Worm (Caenorhabditis elegans): ENCODE data around the gene aff-1.
A peak's percentile ranks its signal among the peaks of the same experiment; 100 is the strongest.

The aff-1 gene

DNA sequence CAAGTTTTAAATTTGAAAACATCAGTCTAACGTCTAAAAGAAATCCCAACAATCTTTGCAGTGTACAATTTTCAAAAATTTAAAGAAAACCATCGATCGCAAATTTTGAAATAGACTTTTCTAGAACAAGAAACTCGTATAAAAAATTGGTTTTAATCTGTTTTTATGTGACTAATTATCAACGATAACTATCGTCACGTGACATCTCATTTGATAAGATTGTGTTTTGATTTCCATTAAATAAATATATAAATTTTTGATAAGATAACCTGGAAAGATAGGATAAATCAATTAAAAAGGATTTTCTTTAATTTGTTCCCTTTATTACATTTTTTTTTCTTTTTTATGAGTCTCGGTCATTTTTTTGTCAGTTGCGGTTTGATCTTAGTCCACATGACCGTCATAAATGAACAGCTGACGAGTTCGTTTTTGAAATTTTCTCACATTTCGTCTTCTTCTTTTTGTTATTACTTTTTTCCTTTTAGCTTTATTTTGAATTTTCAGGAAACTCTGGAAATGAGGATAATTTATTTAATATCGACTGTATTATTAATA lies 46.1 kb upstream of the aff-1 start, which contains the start of gene asm-1 (continued):
- TF ChIP-seq unc-130 (tag; optimal IDR thresholded peaks at IDR 0.05) (no peak), lin-14 (GFP tag; optimal IDR thresholded peaks at IDR 0.05) (peak; percentile 8), ceh-90 (tag; optimal IDR thresholded peaks at IDR 0.05) (no peak), fkh-8 (tag; optimal IDR thresholded peaks at IDR 0.05) (no peak), nhr-20 (tag; optimal IDR thresholded peaks at IDR 0.05) (peak; percentile 34)

DNA sequence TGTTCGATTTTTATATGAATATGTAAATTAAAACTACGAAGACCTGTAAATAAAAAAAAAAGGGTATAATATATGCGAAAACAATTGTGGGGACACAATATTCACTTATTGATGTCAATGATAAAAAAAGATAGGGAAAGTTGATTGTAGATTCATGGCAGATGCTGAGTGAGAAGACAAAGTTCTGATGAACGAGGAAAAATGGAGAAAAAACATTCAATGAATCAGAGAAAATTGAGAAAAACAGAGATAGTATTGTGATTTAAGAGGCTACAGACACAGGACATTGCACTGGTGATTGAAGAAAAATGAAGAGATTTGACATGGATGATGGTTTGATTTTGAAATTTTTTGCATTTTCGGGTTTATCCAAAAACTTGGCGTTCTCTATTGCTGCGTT lies 45.1 kb upstream of the aff-1 start:
- TF ChIP-seq ceh-8 (GFP tag; optimal IDR thresholded peaks at IDR 0.05): no peak
- TF ChIP-seq fkh-8 (tag; optimal IDR thresholded peaks at IDR 0.05): no peak
- TF ChIP-seq skn-1 (tag; optimal IDR thresholded peaks at IDR 0.05): no peak
- TF ChIP-seq sox-4 (tag; optimal IDR thresholded peaks at IDR 0.05): no peak
- TF ChIP-seq fos-1 (tag; optimal IDR thresholded peaks at IDR 0.05): no peak
- TF ChIP-seq C04F5.9 (tag; optimal IDR thresholded peaks at IDR 0.05): no peak
- TF ChIP-seq C34B4.2 (tag; optimal IDR thresholded peaks at IDR 0.05): no peak
- TF ChIP-seq isw-1 (GFP tag; IDR thresholded peaks at IDR 0.05): no peak
- TF ChIP-seq elt-3 (tag; optimal IDR thresholded peaks at IDR 0.05): peak in 2 of 6 experiments; percentile 3 to 49
- no peak for TF ChIP-seq tlp-1 (tag; optimal IDR thresholded peaks at IDR 0.05)
- TF ChIP-seq egl-27 (tag; optimal IDR thresholded peaks at IDR 0.05): no peak
- TF ChIP-seq ceh-90 (tag; optimal IDR thresholded peaks at IDR 0.05): no peak
- TF ChIP-seq hpl-2 (GFP tag; optimal IDR thresholded peaks at IDR 0.05): no peak
- no peak for TF ChIP-seq elt-2 (tag; optimal IDR thresholded peaks at IDR 0.05)
- no peak for TF ChIP-seq egl-13 (tag; optimal IDR thresholded peaks at IDR 0.05)
- TF ChIP-seq lin-35 (GFP tag; optimal IDR thresholded peaks at IDR 0.05): no peak
- no peak for TF ChIP-seq ceh-82 (tag; optimal IDR thresholded peaks at IDR 0.05)
- TF ChIP-seq ets-5 (GFP tag; IDR thresholded peaks at IDR 0.05): no peak
- peak; percentile 7 for TF ChIP-seq rnt-1 (tag; optimal IDR thresholded peaks at IDR 0.05)
- no peak for TF ChIP-seq nhr-20 (tag; optimal IDR thresholded peaks at IDR 0.05)
- no peak for TF ChIP-seq ama-1 (optimal IDR thresholded peaks at IDR 0.05)
- TF ChIP-seq sptf-1 (tag; optimal IDR thresholded peaks at IDR 0.05): no peak
- TF ChIP-seq nhr-47 (tag; optimal IDR thresholded peaks at IDR 0.05): no peak
- TF ChIP-seq nhr-12 (tag; optimal IDR thresholded peaks at IDR 0.05): no peak
- TF ChIP-seq mdl-1 (tag; optimal IDR thresholded peaks at IDR 0.05): no peak
- peak; percentile 83 for TF ChIP-seq blmp-1 (tag; optimal IDR thresholded peaks at IDR 0.05)
- TF ChIP-seq dpl-1 (GFP tag; optimal IDR thresholded peaks at IDR 0.05): peak in 2 of 3 experiments; percentile 5 to 21
- no peak for TF ChIP-seq snpc-4 (tag; optimal IDR thresholded peaks at IDR 0.05)
- no peak for TF ChIP-seq F16B12.6 (tag; optimal IDR thresholded peaks at IDR 0.05)
- TF ChIP-seq swsn-7 (tag; optimal IDR thresholded peaks at IDR 0.05): no peak
- TF ChIP-seq zip-4 (GFP tag; optimal IDR thresholded peaks at IDR 0.05): no peak
- no peak for TF ChIP-seq nhr-19 (GFP tag; conservative IDR thresholded peaks at IDR 0.05)
- no peak for TF ChIP-seq C16A3.4 (tag; optimal IDR thresholded peaks at IDR 0.05)
- peak; percentile 37 for TF ChIP-seq nhr-85 (tag)
- no peak for TF ChIP-seq tbx-2 (tag; optimal IDR thresholded peaks at IDR 0.05)
- no peak for TF ChIP-seq nhr-28 (tag; optimal IDR thresholded peaks at IDR 0.05)
- no peak for TF ChIP-seq jun-1 (tag; optimal IDR thresholded peaks at IDR 0.05)
- TF ChIP-seq unc-62 (GFP tag; optimal IDR thresholded peaks at IDR 0.05): no peak
- no peak for TF ChIP-seq nhr-11 (tag; optimal IDR thresholded peaks at IDR 0.05)
- TF ChIP-seq nhr-237 (tag; optimal IDR thresholded peaks at IDR 0.05): no peak
- no peak for TF ChIP-seq nhr-76 (tag; optimal IDR thresholded peaks at IDR 0.05)
- no peak for TF ChIP-seq fkh-4 (tag; optimal IDR thresholded peaks at IDR 0.05; ENCODE audit: borderline replicate concordance)
- no peak for TF ChIP-seq zag-1 (tag; optimal IDR thresholded peaks at IDR 0.05)
- peak; percentile 67 for TF ChIP-seq pag-3 (tag; optimal IDR thresholded peaks at IDR 0.05; ENCODE audit: borderline replicate concordance, insufficient read depth)
- no peak for TF ChIP-seq unc-130 (tag; optimal IDR thresholded peaks at IDR 0.05)
- no peak for TF ChIP-seq irx-1 (tag; optimal IDR thresholded peaks at IDR 0.05)
- TF ChIP-seq aly-2 (tag; optimal IDR thresholded peaks at IDR 0.05): no peak
- no peak for TF ChIP-seq aha-1 (tag; optimal IDR thresholded peaks at IDR 0.05)
- peak; percentile 4 to 28 for TF ChIP-seq lsy-2 (tag; optimal IDR thresholded peaks at IDR 0.05)
- TF ChIP-seq nhr-71 (tag; optimal IDR thresholded peaks at IDR 0.05): peak; percentile 2

Measured in whole organism, L1 larva.